Fruit fly (Drosophila melanogaster): ENCODE results near the gene mthl14.

Gene mthl14

DNA sequence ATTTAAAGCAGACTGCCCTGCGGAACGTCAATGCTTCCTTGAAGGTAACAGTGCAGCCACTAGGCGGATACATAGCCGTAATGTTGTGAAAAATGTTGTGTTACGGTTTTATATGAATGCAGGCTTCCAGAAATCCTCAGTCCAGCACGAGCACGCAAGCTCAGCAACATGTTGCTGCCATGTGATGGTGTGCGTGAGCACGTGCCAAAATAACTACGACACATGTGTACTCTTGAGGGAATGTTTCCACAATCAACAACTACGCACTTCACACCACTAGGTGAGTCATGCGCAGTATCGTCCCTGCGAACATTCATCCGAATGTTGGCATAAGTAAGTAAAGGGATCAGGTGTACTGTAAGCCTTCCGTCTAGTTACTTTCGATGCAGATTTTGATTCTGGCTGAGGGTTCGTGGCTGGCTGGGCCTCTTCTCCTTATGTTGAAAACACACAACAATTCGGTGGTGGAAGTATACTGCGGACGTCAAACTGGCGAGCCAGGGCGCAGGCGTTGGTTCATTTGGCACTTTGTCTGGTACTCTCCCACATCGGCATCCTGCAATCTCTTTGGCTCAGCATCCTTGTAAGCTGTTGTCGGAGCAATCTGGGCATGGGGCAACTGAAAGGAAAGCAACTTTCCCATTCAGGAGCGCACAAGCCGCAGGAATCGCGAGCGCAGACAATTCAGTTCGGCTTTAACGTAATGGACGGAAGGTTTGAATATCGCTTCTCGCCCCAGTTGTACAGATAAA, 29.6 kb downstream of the mthl14 start, which contains the start of gene RhoGEF3:
Gene RhoGEF3 (plus strand): TSS at position 702 of the 752 bp plus-strand sequence.
- TF ChIP-seq Sin3A (optimal IDR thresholded peaks at IDR 0.05) (no peak), Myc (optimal IDR thresholded peaks at IDR 0.05) (no peak), psq (optimal IDR thresholded peaks at IDR 0.05) (no peak), ttk (optimal IDR thresholded peaks at IDR 0.05) (no peak), h (optimal IDR thresholded peaks at IDR 0.05) (no peak), insv (optimal IDR thresholded peaks at IDR 0.05) (no peak)

- no peak for TF ChIP-seq ttk (optimal IDR thresholded peaks at IDR 0.05)
- TF ChIP-seq h (optimal IDR thresholded peaks at IDR 0.05), result no peak
- no peak for TF ChIP-seq psq (optimal IDR thresholded peaks at IDR 0.05)
- no peak for TF ChIP-seq Sin3A (optimal IDR thresholded peaks at IDR 0.05)
- TF ChIP-seq insv (optimal IDR thresholded peaks at IDR 0.05), result no peak
- no peak for TF ChIP-seq Myc (optimal IDR thresholded peaks at IDR 0.05)
Observed at dm6 chr3L:282276-282675, 35.0 kb downstream of the mthl14 start.

DNA sequence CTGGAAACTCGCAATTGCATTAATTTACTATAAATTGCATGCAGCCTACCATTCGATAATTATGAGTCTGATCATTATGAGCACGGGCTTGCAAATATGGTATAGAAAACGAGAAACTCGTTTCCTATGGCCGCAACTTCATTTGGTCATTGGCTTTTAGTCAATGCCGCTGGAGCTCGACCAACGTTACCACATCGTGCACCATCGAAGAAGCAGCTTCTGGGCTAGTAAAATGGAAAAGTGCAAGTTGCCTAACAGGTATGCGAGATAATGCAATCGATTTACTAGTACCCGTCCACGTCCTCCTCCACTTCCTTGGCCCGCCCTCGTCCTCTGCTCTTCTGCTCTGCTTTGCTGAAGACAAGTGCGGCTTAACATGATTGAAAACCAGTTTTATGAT, 37.0 kb downstream of the mthl14 start:
- TF ChIP-seq insv (optimal IDR thresholded peaks at IDR 0.05), result no peak
- TF ChIP-seq h (optimal IDR thresholded peaks at IDR 0.05), result no peak
- no peak for TF ChIP-seq psq (optimal IDR thresholded peaks at IDR 0.05)
- no peak for TF ChIP-seq ttk (optimal IDR thresholded peaks at IDR 0.05)
- no peak for TF ChIP-seq Myc (optimal IDR thresholded peaks at IDR 0.05)
- no peak for TF ChIP-seq Sin3A (optimal IDR thresholded peaks at IDR 0.05)

dm6 chr3L:291583-292145, 44.4 kb downstream of the mthl14 start:
- TF ChIP-seq ttk (optimal IDR thresholded peaks at IDR 0.05) (no peak), Sin3A (optimal IDR thresholded peaks at IDR 0.05) (no peak), psq (optimal IDR thresholded peaks at IDR 0.05) (no peak), Myc (optimal IDR thresholded peaks at IDR 0.05) (no peak), insv (optimal IDR thresholded peaks at IDR 0.05) (no peak), h (optimal IDR thresholded peaks at IDR 0.05) (no peak)

dm6 chr3L:292146-292776, 45.0 kb downstream of the mthl14 start:
- TF ChIP-seq ttk (optimal IDR thresholded peaks at IDR 0.05) (no peak), psq (optimal IDR thresholded peaks at IDR 0.05) (no peak), Sin3A (optimal IDR thresholded peaks at IDR 0.05) (no peak), insv (optimal IDR thresholded peaks at IDR 0.05) (no peak), h (optimal IDR thresholded peaks at IDR 0.05) (no peak), Myc (optimal IDR thresholded peaks at IDR 0.05) (no peak)

DNA sequence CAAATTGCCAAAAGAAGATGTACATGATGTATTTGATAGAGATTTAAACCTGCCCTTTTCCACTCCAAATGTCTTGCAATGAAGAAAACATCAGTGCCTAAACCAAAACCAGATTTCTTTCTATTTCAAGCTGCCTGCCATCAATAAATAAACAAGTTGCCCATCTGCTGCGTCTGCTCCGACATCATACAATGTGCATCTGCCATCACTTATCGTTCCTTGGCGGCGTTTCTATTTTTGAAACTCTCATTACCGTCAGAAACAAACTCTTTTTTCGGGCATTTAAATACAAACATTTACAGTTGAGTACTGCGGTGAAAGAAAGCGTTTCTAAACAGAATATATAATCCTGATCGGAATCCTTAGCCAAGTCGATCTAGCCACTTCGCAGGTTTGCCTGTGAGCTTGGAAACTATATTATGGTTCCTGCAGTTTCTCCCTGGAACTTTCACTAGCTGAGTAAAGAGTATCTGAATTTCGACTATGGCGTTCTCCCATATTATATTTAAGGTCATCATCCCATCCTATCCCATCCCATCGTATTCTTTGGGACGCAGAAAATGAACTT, 47.6 kb downstream of the mthl14 start:
- TF ChIP-seq insv (optimal IDR thresholded peaks at IDR 0.05) (no peak), ttk (optimal IDR thresholded peaks at IDR 0.05) (no peak), Myc (optimal IDR thresholded peaks at IDR 0.05) (no peak), psq (optimal IDR thresholded peaks at IDR 0.05) (no peak), Sin3A (optimal IDR thresholded peaks at IDR 0.05) (no peak), h (optimal IDR thresholded peaks at IDR 0.05) (no peak)

DNA sequence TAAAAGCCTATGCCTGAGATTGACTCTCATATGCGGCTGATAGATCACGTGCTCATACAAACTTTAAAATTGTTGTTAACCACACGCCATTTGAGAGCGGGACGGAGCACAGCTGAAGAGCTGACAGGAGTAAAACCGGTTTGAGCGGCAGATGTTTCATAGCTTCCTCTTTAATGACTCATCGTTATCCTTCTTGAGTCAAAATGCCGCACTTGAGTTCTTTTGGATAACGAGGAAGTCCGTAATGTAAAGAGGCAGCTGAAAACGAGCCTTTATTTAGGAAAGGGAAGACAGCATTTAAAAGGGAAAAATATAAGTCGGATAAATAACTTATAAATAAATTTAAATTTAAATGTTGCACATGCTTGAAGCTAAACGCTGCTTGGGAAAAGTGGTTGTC, 49.9 kb downstream of the mthl14 start:
- no peak for TF ChIP-seq h (optimal IDR thresholded peaks at IDR 0.05)
- no peak for TF ChIP-seq Sin3A (optimal IDR thresholded peaks at IDR 0.05)
- TF ChIP-seq psq (optimal IDR thresholded peaks at IDR 0.05), result no peak
- no peak for TF ChIP-seq ttk (optimal IDR thresholded peaks at IDR 0.05)
- TF ChIP-seq Myc (optimal IDR thresholded peaks at IDR 0.05), result no peak
- no peak for TF ChIP-seq insv (optimal IDR thresholded peaks at IDR 0.05)

DNA sequence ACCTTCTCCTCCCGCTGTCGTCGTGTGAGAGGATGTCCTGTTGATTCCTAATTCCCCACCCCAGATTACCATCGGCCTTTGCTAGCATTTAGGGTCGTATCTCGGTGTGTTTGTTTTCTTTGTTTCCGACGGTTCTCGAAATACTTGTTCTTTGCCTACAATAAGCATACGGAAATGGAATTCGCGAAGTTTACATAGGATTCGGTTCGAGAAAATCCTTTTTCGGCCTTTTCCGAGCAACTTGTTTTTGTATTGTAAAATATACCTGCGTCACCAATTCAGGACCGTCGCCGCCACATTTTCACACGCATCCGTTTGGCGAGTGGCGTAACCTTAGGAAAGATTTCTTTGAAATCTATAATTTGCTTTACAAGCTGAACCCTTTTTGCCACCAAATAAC, 51.2 kb downstream of the mthl14 start:
- TF ChIP-seq h (optimal IDR thresholded peaks at IDR 0.05), result no peak
- no peak for TF ChIP-seq psq (optimal IDR thresholded peaks at IDR 0.05)
- no peak for TF ChIP-seq Myc (optimal IDR thresholded peaks at IDR 0.05)
- no peak for TF ChIP-seq ttk (optimal IDR thresholded peaks at IDR 0.05)
- no peak for TF ChIP-seq insv (optimal IDR thresholded peaks at IDR 0.05)
- no peak for TF ChIP-seq Sin3A (optimal IDR thresholded peaks at IDR 0.05)
